Fruit fly (Drosophila melanogaster): ENCODE results near the gene alpha4GT1.

alpha4GT1 gene

dm6 chr2L:3041918-3042615 lies 19.1 kb upstream of the alpha4GT1 start, which contains the start of gene CG17261 (continued):
- TF ChIP-seq HLHmδ (GFP tag; optimal IDR thresholded peaks at IDR 0.05) (no peak), Blimp-1 (GFP tag; optimal IDR thresholded peaks at IDR 0.05) (no peak), wek (GFP tag; optimal IDR thresholded peaks at IDR 0.05) (no peak), CG9876 (GFP tag; optimal IDR thresholded peaks at IDR 0.05) (no peak), fu2 (GFP tag; optimal IDR thresholded peaks at IDR 0.05) (no peak), ATbp (GFP tag; optimal IDR thresholded peaks at IDR 0.05) (no peak), luna (GFP tag; optimal IDR thresholded peaks at IDR 0.05) (no peak), CG4730 (GFP tag; IDR thresholded peaks at IDR 0.05) (no peak), CG3163 (GFP tag; optimal IDR thresholded peaks at IDR 0.05) (no peak), Myb (GFP tag; optimal IDR thresholded peaks at IDR 0.05) (peak; percentile 31), CG13123 (GFP tag; optimal IDR thresholded peaks at IDR 0.05) (no peak), pros (GFP tag; optimal IDR thresholded peaks at IDR 0.05) (no peak), Hmx (GFP tag; optimal IDR thresholded peaks at IDR 0.05) (no peak), CG17912 (GFP tag; optimal IDR thresholded peaks at IDR 0.05) (no peak), vnd (GFP tag; IDR thresholded peaks at IDR 0.05; ENCODE audit: partially characterized antibody) (0 out of 3 replicates have a peak, but pooled peaks have one; percentile 47), CG11456 (GFP tag; IDR thresholded peaks at IDR 0.05) (peak; percentile 60; the same call in 1 of the 3 replicates), emc (GFP tag; optimal IDR thresholded peaks at IDR 0.05) (peak; percentile 4), CG30431 (GFP tag; optimal IDR thresholded peaks at IDR 0.05) (no peak), btn (GFP tag; optimal IDR thresholded peaks at IDR 0.05) (no peak), bab2 (GFP tag; optimal IDR thresholded peaks at IDR 0.05) (peak; percentile 28), CG17802 (tag; optimal IDR thresholded peaks at IDR 0.05) (no peak), ro (GFP tag; IDR thresholded peaks at IDR 0.05) (no peak), sens (GFP tag) (peak; percentile 46), Oaz (GFP tag; IDR thresholded peaks at IDR 0.05) (no peak), GATAe (GFP tag; conservative IDR thresholded peaks at IDR 0.05) (no peak), sr (GFP tag; IDR thresholded peaks at IDR 0.05) (no peak), vfl (GFP tag; optimal IDR thresholded peaks at IDR 0.05) (peak; percentile 25), Hr78 (GFP tag; optimal IDR thresholded peaks at IDR 0.05) (peak in 1 of 2 experiments; percentile 84), gfzf (GFP tag; optimal IDR thresholded peaks at IDR 0.05) (no peak), kah (GFP tag; optimal IDR thresholded peaks at IDR 0.05) (no peak), Nf-YB (GFP tag; optimal IDR thresholded peaks at IDR 0.05) (no peak), CG8944 (GFP tag; optimal IDR thresholded peaks at IDR 0.05) (no peak), Dbx (GFP tag; IDR thresholded peaks at IDR 0.05) (no peak), BtbVII (GFP tag; optimal IDR thresholded peaks at IDR 0.05) (no peak), Poxn (GFP tag; IDR thresholded peaks at IDR 0.05) (no peak), Gug (GFP tag; IDR thresholded peaks at IDR 0.05) (peak; percentile 22; the same call in 1 of the 4 replicates), CG11560 (tag; IDR thresholded peaks at IDR 0.05) (no peak), crp (GFP tag; optimal IDR thresholded peaks at IDR 0.05) (no peak), CG12299 (tag; optimal IDR thresholded peaks at IDR 0.05) (no peak), CG12391 (tag; optimal IDR thresholded peaks at IDR 0.05) (peak; percentile 43), cwo (GFP tag; optimal IDR thresholded peaks at IDR 0.05) (peak; percentile 99), CG11093 (GFP tag; IDR thresholded peaks at IDR 0.05) (no peak), wdn (GFP tag; IDR thresholded peaks at IDR 0.05) (no peak), ase (GFP tag; IDR thresholded peaks at IDR 0.05) (no peak), Ets97D (GFP tag; optimal IDR thresholded peaks at IDR 0.05) (no peak), Ssrp (tag; optimal IDR thresholded peaks at IDR 0.05) (no peak), gcm (GFP tag; optimal IDR thresholded peaks at IDR 0.05) (no peak), CG10321 (GFP tag; IDR thresholded peaks at IDR 0.05) (no peak), CG8388 (GFP tag; optimal IDR thresholded peaks at IDR 0.05) (no peak), CG4328 (GFP tag; optimal IDR thresholded peaks at IDR 0.05) (no peak)

Measured in whole organism, embryonic.